Worm (Caenorhabditis elegans): ENCODE measurements around the gene ptr-6.

ptr-6 gene

ce11 chrII:5210830-5211229 lies 35.8 kb downstream of the ptr-6 start, which contains the start of gene C34F11.8:
Gene C34F11.8, minus strand, starts transcription at chrII:5210964.
- no peak for TF ChIP-seq elt-3 (tag; optimal IDR thresholded peaks at IDR 0.05)
- TF ChIP-seq lin-32 (GFP tag; optimal IDR thresholded peaks at IDR 0.05), result no peak
- no peak for TF ChIP-seq nhr-12 (tag; optimal IDR thresholded peaks at IDR 0.05)
- TF ChIP-seq mls-2 (tag; optimal IDR thresholded peaks at IDR 0.05), result no peak
- no peak for TF ChIP-seq unc-62 (GFP tag; optimal IDR thresholded peaks at IDR 0.05)
- TF ChIP-seq cnd-1 (tag; optimal IDR thresholded peaks at IDR 0.05), result no peak
- TF ChIP-seq unc-39 (tag; optimal IDR thresholded peaks at IDR 0.05), result no peak
- no peak for TF ChIP-seq nhr-237 (tag; optimal IDR thresholded peaks at IDR 0.05)
- no peak for TF ChIP-seq drap-1 (GFP tag; optimal IDR thresholded peaks at IDR 0.05)
- no peak for TF ChIP-seq lin-13 (tag; optimal IDR thresholded peaks at IDR 0.05)
- no peak for TF ChIP-seq bed-3 (GFP tag; optimal IDR thresholded peaks at IDR 0.05)
- no peak for TF ChIP-seq hlh-1 (tag; optimal IDR thresholded peaks at IDR 0.05)
- TF ChIP-seq flh-1 (GFP tag; optimal IDR thresholded peaks at IDR 0.05), result no peak
- TF ChIP-seq mep-1 (tag; optimal IDR thresholded peaks at IDR 0.05), result no peak
- TF ChIP-seq mab-5 (tag; optimal IDR thresholded peaks at IDR 0.05), result no peak
- no peak for TF ChIP-seq blmp-1 (tag; optimal IDR thresholded peaks at IDR 0.05)
- TF ChIP-seq sem-2 (GFP tag; optimal IDR thresholded peaks at IDR 0.05), result no peak
- no peak for TF ChIP-seq ces-1 (GFP tag; optimal IDR thresholded peaks at IDR 0.05)

- TF ChIP-seq tbx-8 (GFP tag; optimal IDR thresholded peaks at IDR 0.05) (no peak), nhr-76 (tag; optimal IDR thresholded peaks at IDR 0.05) (no peak), hlh-1 (tag; optimal IDR thresholded peaks at IDR 0.05) (no peak), unc-120 (tag; optimal IDR thresholded peaks at IDR 0.05; ENCODE audit: poor library complexity, severe bottlenecking) (no peak)
These were observed 37.5 kb downstream of the ptr-6 start for ce11 chrII:5209122-5209521.

ce11 chrII:5205286-5205685 lies 41.4 kb downstream of the ptr-6 start:
- no peak for TF ChIP-seq lsy-2 (tag; optimal IDR thresholded peaks at IDR 0.05)
- no peak for TF ChIP-seq mep-1 (tag; optimal IDR thresholded peaks at IDR 0.05)
- no peak for TF ChIP-seq flh-1 (GFP tag; optimal IDR thresholded peaks at IDR 0.05)
- TF ChIP-seq sptf-1 (tag; optimal IDR thresholded peaks at IDR 0.05), result no peak
- TF ChIP-seq nhr-76 (tag; optimal IDR thresholded peaks at IDR 0.05), result no peak
- TF ChIP-seq nhr-2 (tag; optimal IDR thresholded peaks at IDR 0.05), result no peak
- no peak for TF ChIP-seq nhr-237 (tag; optimal IDR thresholded peaks at IDR 0.05)
- no peak for TF ChIP-seq ham-2 (GFP tag; optimal IDR thresholded peaks at IDR 0.05)
- no peak for TF ChIP-seq unc-120 (tag; optimal IDR thresholded peaks at IDR 0.05; ENCODE audit: poor library complexity, severe bottlenecking)
- no peak for TF ChIP-seq lin-13 (tag; optimal IDR thresholded peaks at IDR 0.05)
- no peak for TF ChIP-seq unc-62 (GFP tag; optimal IDR thresholded peaks at IDR 0.05)

- no peak for TF ChIP-seq mls-2 (tag; optimal IDR thresholded peaks at IDR 0.05)
- no peak for TF ChIP-seq sptf-1 (tag; optimal IDR thresholded peaks at IDR 0.05)
- TF ChIP-seq ceh-39 (tag; optimal IDR thresholded peaks at IDR 0.05), result no peak
- TF ChIP-seq snpc-4 (tag; optimal IDR thresholded peaks at IDR 0.05), result no peak
- no peak for TF ChIP-seq nhr-76 (tag; optimal IDR thresholded peaks at IDR 0.05)
- TF ChIP-seq drap-1 (GFP tag; optimal IDR thresholded peaks at IDR 0.05), result no peak
- no peak for TF ChIP-seq bed-3 (GFP tag; optimal IDR thresholded peaks at IDR 0.05)
- no peak for TF ChIP-seq zip-8 (tag; optimal IDR thresholded peaks at IDR 0.05)
- TF ChIP-seq unc-62 (GFP tag; optimal IDR thresholded peaks at IDR 0.05), result no peak
- no peak for TF ChIP-seq ham-2 (GFP tag; optimal IDR thresholded peaks at IDR 0.05)
- TF ChIP-seq mab-5 (tag; optimal IDR thresholded peaks at IDR 0.05), result no peak
- no peak for TF ChIP-seq nhr-28 (tag; optimal IDR thresholded peaks at IDR 0.05)
- TF ChIP-seq ztf-11 (tag; optimal IDR thresholded peaks at IDR 0.05), result no peak
- no peak for TF ChIP-seq cnd-1 (tag; optimal IDR thresholded peaks at IDR 0.05)
These were observed 43.7 kb downstream of the ptr-6 start, which contains the start of gene ampd-1 for ce11 chrII:5202930-5203329. Gene ampd-1, plus strand, starts transcription at chrII:5203322.

ce11 chrII:5201922-5202562 lies 44.6 kb downstream of the ptr-6 start:
- TF ChIP-seq nhr-237 (tag; optimal IDR thresholded peaks at IDR 0.05) (no peak), sem-2 (GFP tag; optimal IDR thresholded peaks at IDR 0.05) (no peak), cnd-1 (tag; optimal IDR thresholded peaks at IDR 0.05) (no peak), nhr-2 (tag; optimal IDR thresholded peaks at IDR 0.05) (no peak), hlh-1 (tag; optimal IDR thresholded peaks at IDR 0.05) (no peak), nhr-76 (tag; optimal IDR thresholded peaks at IDR 0.05) (no peak), M03D4.4 (tag; optimal IDR thresholded peaks at IDR 0.05) (no peak), snpc-4 (tag; optimal IDR thresholded peaks at IDR 0.05) (no peak), ceh-39 (tag; optimal IDR thresholded peaks at IDR 0.05) (no peak), elt-3 (tag; optimal IDR thresholded peaks at IDR 0.05) (no peak)
